Fruit fly (Drosophila melanogaster): Measurements from ENCODE around the gene nau.

Gene nau

dm6 chr3R:23669401-23670216 is 48.5 kb downstream of the nau start, which contains the start of gene CG31145 (continued):
- peak; percentile 99 for TF ChIP-seq klu (GFP tag; IDR thresholded peaks at IDR 0.05)
- peak; percentile 95 for TF ChIP-seq CG8281 (tag; optimal IDR thresholded peaks at IDR 0.05)
- TF ChIP-seq row (GFP tag; IDR thresholded peaks at IDR 0.05): peak; percentile 99
- TF ChIP-seq Nf-YB (GFP tag; optimal IDR thresholded peaks at IDR 0.05): peak; percentile 91
- TF ChIP-seq h (optimal IDR thresholded peaks at IDR 0.05): no peak
- TF ChIP-seq CG8388 (GFP tag; optimal IDR thresholded peaks at IDR 0.05): peak; percentile 99
- peak; percentile 95 for TF ChIP-seq CG3163 (GFP tag; optimal IDR thresholded peaks at IDR 0.05)
- TF ChIP-seq Dek (tag; optimal IDR thresholded peaks at IDR 0.05): peak; percentile 99
- TF ChIP-seq Sox100B (GFP tag; optimal IDR thresholded peaks at IDR 0.05): peak; percentile 100
- peak; percentile 99 for TF ChIP-seq CG7786 (GFP tag; optimal IDR thresholded peaks at IDR 0.05)
- peak; percentile 99 for TF ChIP-seq CG1529 (GFP tag; optimal IDR thresholded peaks at IDR 0.05)
- peak; percentile 14 for TF ChIP-seq Kr (GFP tag; optimal IDR thresholded peaks at IDR 0.05)
- peak; percentile 98 for TF ChIP-seq Nf-YA (GFP tag; IDR thresholded peaks at IDR 0.05)
- no peak for TF ChIP-seq zen2 (GFP tag; IDR thresholded peaks at IDR 0.05; ENCODE audit: partially characterized antibody)
- peak; percentile 100 for TF ChIP-seq Ssrp (tag; optimal IDR thresholded peaks at IDR 0.05)
- peak; percentile 99 for TF ChIP-seq CG1602 (GFP tag; optimal IDR thresholded peaks at IDR 0.05)
- TF ChIP-seq bbx (GFP tag; IDR thresholded peaks at IDR 0.05; ENCODE audit: partially characterized antibody): peak; percentile 62; the same call in 1 of the 2 replicates
- TF ChIP-seq Atf3 (GFP tag; optimal IDR thresholded peaks at IDR 0.05): peak; percentile 99
- TF ChIP-seq CG13424 (tag; optimal IDR thresholded peaks at IDR 0.05): peak; percentile 100
- TF ChIP-seq CG33213 (GFP tag; optimal IDR thresholded peaks at IDR 0.05): peak; percentile 99
- TF ChIP-seq CG5953 (GFP tag; IDR thresholded peaks at IDR 0.05): peak; percentile 98
- TF ChIP-seq bab2 (GFP tag; optimal IDR thresholded peaks at IDR 0.05): peak; percentile 100
- peak; percentile 95 for TF ChIP-seq CG10959 (GFP tag; IDR thresholded peaks at IDR 0.05)
- peak; percentile 99 for TF ChIP-seq jigr1 (GFP tag; IDR thresholded peaks at IDR 0.05)
- peak; percentile 99 for TF ChIP-seq ab (GFP tag; optimal IDR thresholded peaks at IDR 0.05)
- peak; percentile 99 for TF ChIP-seq CG30431 (GFP tag; optimal IDR thresholded peaks at IDR 0.05)
- peak; percentile 99 for TF ChIP-seq esg (GFP tag; conservative IDR thresholded peaks at IDR 0.05)
- TF ChIP-seq amos (GFP tag; IDR thresholded peaks at IDR 0.05; ENCODE audit: partially characterized antibody): no peak; the same call in 1 of the 2 replicates
- peak; percentile 99 for TF ChIP-seq E2f1 (GFP tag; IDR thresholded peaks at IDR 0.05)
- TF ChIP-seq CG18476 (GFP tag; optimal IDR thresholded peaks at IDR 0.05): peak; percentile 99
- peak; percentile 100 for TF ChIP-seq CG12104 (GFP tag; optimal IDR thresholded peaks at IDR 0.05)
- TF ChIP-seq Optix (GFP tag; IDR thresholded peaks at IDR 0.05): peak; percentile 99

- no peak for TF ChIP-seq Lpt (GFP tag; optimal IDR thresholded peaks at IDR 0.05)
- TF ChIP-seq Med (GFP tag): peak; percentile 13
- peak; percentile 18 for TF ChIP-seq sug (tag; optimal IDR thresholded peaks at IDR 0.05)
- TF ChIP-seq Hr51 (GFP tag; optimal IDR thresholded peaks at IDR 0.05): no peak
- TF ChIP-seq ash1 (GFP tag; optimal IDR thresholded peaks at IDR 0.05): no peak
- TF ChIP-seq mirr (GFP tag; optimal IDR thresholded peaks at IDR 0.05): peak; percentile 52
- peak; percentile 39 for TF ChIP-seq CG13894 (tag; optimal IDR thresholded peaks at IDR 0.05)
- TF ChIP-seq grn (GFP tag; optimal IDR thresholded peaks at IDR 0.05): peak; percentile 93
- no peak for TF ChIP-seq lmd (GFP tag; IDR thresholded peaks at IDR 0.05)
- TF ChIP-seq B-H2 (GFP tag; optimal IDR thresholded peaks at IDR 0.05): no peak
- TF ChIP-seq CG33213 (GFP tag; optimal IDR thresholded peaks at IDR 0.05): no peak
- TF ChIP-seq Trl (optimal IDR thresholded peaks at IDR 0.05): peak; percentile 3 to 28
- TF ChIP-seq Trl (GFP tag; optimal IDR thresholded peaks at IDR 0.05): no peak
- no peak for TF ChIP-seq Max (GFP tag; optimal IDR thresholded peaks at IDR 0.05)
- TF ChIP-seq CTCF (GFP tag; optimal IDR thresholded peaks at IDR 0.05): peak; percentile 12
- no peak for TF ChIP-seq tna (GFP tag; IDR thresholded peaks at IDR 0.05; ENCODE audit: partially characterized antibody)
- no peak for TF ChIP-seq gsb-n (tag; optimal IDR thresholded peaks at IDR 0.05)
- no peak for TF ChIP-seq CG17568 (GFP tag; optimal IDR thresholded peaks at IDR 0.05)
Observed at dm6 chr3R:23668583-23668982, 49.6 kb downstream of the nau start.
